Worm (Caenorhabditis elegans) whole organism, early embryonic: ENCODE measurements around the gene col-42.

Experiments
- flt-1 ChIP-seq: fragments of 200-800 bp; sonication (Bioruptor generic); IDR thresholded peaks from 2 replicates; pipeline ENCODE4 v1.3.6; 2022; ENCODE audit warnings: missing genetic modification characterization, missing compliant biosample characterization
- hnd-1 ChIP-seq: sonication (generic microtip); optimal IDR thresholded peaks from 2 replicates; lab custom pipeline; 2016; ENCODE audit warnings: missing genetic modification characterization, missing compliant biosample characterization
- sea-1 ChIP-seq: fragments of 200-800 bp; sonication (Bioruptor generic); conservative IDR thresholded peaks from 2 replicates; pipeline ENCODE4 v1.3.6; 2022; ENCODE audit warnings: missing genetic modification characterization, missing compliant biosample characterization
- tbx-37 ChIP-seq: fragments of 200-800 bp; sonication (Bioruptor generic); conservative IDR thresholded peaks from 2 replicates; pipeline ENCODE4 v1.3.6; 2022; ENCODE audit warnings: missing genetic modification reagents, missing genetic modification characterization, missing compliant biosample characterization

ce11 chrV:18592448-18592847 lies 45.8 kb upstream of the col-42 start, which contains the start of gene grdn-1:
- TF ChIP-seq tbx-37, result no peak
- TF ChIP-seq hnd-1 (tag; lab: Kevin White, UChicago), result no peak
- TF ChIP-seq sea-1 (GFP tag; lab: Robert Waterston, UW), result no peak
- no peak for TF ChIP-seq flt-1 (GFP tag; lab: Robert Waterston, UW)
